Worm (Caenorhabditis elegans) whole organism, L4 larva: Measurements from ENCODE around the gene icln-1.

Source experiments
- ZK337.2 ChIP-seq: fragments of 200-800 bp; sonication (Bioruptor generic); IDR thresholded peaks from 2 replicates; pipeline ENCODE4 v1.3.6; 2022; ENCODE audit warnings: missing genetic modification reagents, missing genetic modification characterization, missing compliant biosample characterization
- dpl-1 ChIP-seq: fragments of 150-350 bp; optimal IDR thresholded peaks from 2 replicates; lab custom pipeline; 2014; ENCODE audit warnings: missing biosample characterization, missing genetic modification reagents, missing genetic modification characterization
- dve-1 ChIP-seq: sonication (generic microtip); optimal IDR thresholded peaks from 2 replicates; lab custom pipeline; 2017; ENCODE audit warnings: antibody characterized with exemption, mild to moderate bottlenecking, missing genetic modification characterization, missing compliant biosample characterization; ENCODE audit not compliant: insufficient read depth
- nhr-237 ChIP-seq: sonication (generic microtip); optimal IDR thresholded peaks from 2 replicates; lab custom pipeline; 2017; ENCODE audit warnings: missing biosample characterization, missing genetic modification characterization
- nhr-48 ChIP-seq: sonication (generic microtip); optimal IDR thresholded peaks from 2 replicates; lab custom pipeline; 2016; ENCODE audit warnings: mild to moderate bottlenecking, missing genetic modification characterization, missing compliant biosample characterization
- php-3 ChIP-seq: fragments of 200-800 bp; sonication (Bioruptor generic); IDR thresholded peaks from 2 replicates; pipeline ENCODE4 v1.3.6; 2022; ENCODE audit warnings: missing genetic modification reagents, missing genetic modification characterization, missing compliant biosample characterization

ce11 chrIV:9053403-9053802 lies 42.0 kb downstream of the icln-1 start:
- TF ChIP-seq dve-1 (no peak), ZK337.2 (no peak), nhr-237 (no peak), php-3 (GFP tag; lab: Robert Waterston, UW) (no peak), nhr-48 (tag; lab: Kevin White, UChicago) (no peak), dpl-1 (GFP tag; lab: Kevin White, UChicago) (no peak)
